Fruit fly (Drosophila melanogaster) whole organism: ENCODE measurements around the gene OtopLc.

Experiments
- CG8478 ChIP-seq: fragments of >200 bp; optimal IDR thresholded peaks from 2 replicates; lab custom pipeline; 2018; ENCODE audit warnings: inconsistent platforms
- Dll ChIP-seq: fragments of >200 bp; optimal IDR thresholded peaks from 2 replicates; lab custom pipeline; 2017
- EcR ChIP-seq, 2 experiments: fragments of >200 bp; optimal IDR thresholded peaks; 2 replicates each; lab custom pipeline; 2017; ENCODE audit warnings: missing biosample characterization in 2 of 2, missing genetic modification characterization in 2 of 2, missing genetic modification reagents in 2 of 2
- psq ChIP-seq: fragments of >200 bp; optimal IDR thresholded peaks from 2 replicates; lab custom pipeline; 2017

DNA sequence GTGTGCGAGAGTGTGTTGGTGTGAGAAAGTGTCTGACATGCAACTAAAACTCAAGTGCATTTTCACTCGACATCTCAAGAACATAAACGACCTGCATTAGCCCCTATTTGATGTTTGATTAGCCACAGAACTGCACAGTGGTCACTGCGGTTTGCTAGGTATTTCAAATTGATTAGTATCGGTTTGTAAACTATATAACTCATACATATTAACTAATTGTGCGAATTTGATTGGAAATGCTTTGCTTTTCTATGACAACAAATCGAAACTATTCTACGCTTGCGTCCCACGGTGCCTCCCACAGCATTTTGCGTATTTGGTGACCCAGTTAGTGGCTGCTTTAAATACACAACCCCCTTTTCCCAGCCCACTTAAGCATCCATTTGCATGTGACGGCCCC, 27.9 kb downstream of the OtopLc start:
- no peak for TF ChIP-seq Dll (lab: Kevin White, UChicago)
- TF ChIP-seq psq (lab: Kevin White, UChicago), result no peak
- no peak for TF ChIP-seq EcR (GFP tag; optimal IDR thresholded peaks at IDR 0.05; lab: Kevin White, UChicago)
- no peak for TF ChIP-seq CG8478 (lab: Kevin White, UChicago)
